Worm (Caenorhabditis elegans) whole organism, early embryonic: Measurements from ENCODE around the gene nhr-25.

Experiments used
- F13C5.2 ChIP-seq: sonication (generic microtip); optimal IDR thresholded peaks from 2 replicates; lab custom pipeline; 2017; ENCODE audit warnings: mild to moderate bottlenecking, missing genetic modification characterization, inconsistent platforms, missing compliant biosample characterization
- aly-1 ChIP-seq: sonication (generic microtip); optimal IDR thresholded peaks from 2 replicates; lab custom pipeline; 2016; ENCODE audit warnings: missing genetic modification characterization, missing compliant biosample characterization
- ama-1 ChIP-seq: fragments of 150-350 bp; optimal IDR thresholded peaks from 2 replicates; lab custom pipeline; 2014
- ceh-13 ChIP-seq: fragments of 200-800 bp; sonication (Bioruptor generic); optimal IDR thresholded peaks from 2 replicates; lab custom pipeline; 2018; ENCODE audit warnings: mild to moderate bottlenecking, missing genetic modification characterization, missing compliant biosample characterization
- ets-7 ChIP-seq: sonication (generic microtip); optimal IDR thresholded peaks from 2 replicates; lab custom pipeline; 2016; ENCODE audit warnings: missing genotype, missing genetic modification characterization, missing compliant biosample characterization
- hnd-1 ChIP-seq: sonication (generic microtip); optimal IDR thresholded peaks from 2 replicates; lab custom pipeline; 2016; ENCODE audit warnings: missing genetic modification characterization, missing compliant biosample characterization
- pes-1 ChIP-seq: fragments of 200-800 bp; sonication (Bioruptor generic); IDR thresholded peaks from 2 replicates; pipeline ENCODE4 v1.3.6; 2022; ENCODE audit warnings: missing genetic modification reagents, missing genetic modification characterization, missing compliant biosample characterization
- scrt-1 ChIP-seq: fragments of 200-800 bp; sonication (Bioruptor generic); IDR thresholded peaks from 2 replicates; pipeline ENCODE4 v1.3.6; 2022; ENCODE audit warnings: missing genetic modification characterization, missing compliant biosample characterization
- sea-1 ChIP-seq: fragments of 200-800 bp; sonication (Bioruptor generic); conservative IDR thresholded peaks from 2 replicates; pipeline ENCODE4 v1.3.6; 2022; ENCODE audit warnings: missing genetic modification characterization, missing compliant biosample characterization
- tbx-11 ChIP-seq: fragments of 200-800 bp; sonication (Bioruptor generic); IDR thresholded peaks from 2 replicates; pipeline ENCODE4 v1.3.6; 2022; ENCODE audit warnings: missing genetic modification characterization, missing compliant biosample characterization
- tbx-37 ChIP-seq: fragments of 200-800 bp; sonication (Bioruptor generic); conservative IDR thresholded peaks from 2 replicates; pipeline ENCODE4 v1.3.6; 2022; ENCODE audit warnings: missing genetic modification reagents, missing genetic modification characterization, missing compliant biosample characterization
- tra-4 ChIP-seq: sonication (generic microtip); optimal IDR thresholded peaks from 2 replicates; lab custom pipeline; 2017; ENCODE audit warnings: missing genetic modification characterization, missing compliant biosample characterization

DNA sequence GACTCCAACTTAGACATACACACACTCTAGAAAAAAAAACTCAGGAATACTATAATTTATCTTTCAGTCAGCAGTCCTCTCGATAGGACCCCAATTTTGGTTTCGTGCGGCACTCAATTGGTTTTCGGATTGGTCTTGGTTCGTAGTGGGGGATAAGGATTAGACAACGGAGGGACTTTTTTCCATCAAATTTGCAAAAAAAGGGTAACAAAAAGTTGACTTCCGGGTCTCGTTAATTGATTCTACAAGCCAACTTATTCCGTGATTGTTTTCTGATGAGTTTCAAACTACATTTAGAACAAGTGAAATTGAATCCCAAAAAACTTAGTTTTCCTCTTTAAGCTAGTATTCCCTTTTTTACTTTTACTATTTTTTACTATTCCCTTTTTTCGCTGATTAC, 26.0 kb downstream of the nhr-25 start:
- TF ChIP-seq ama-1 (lab: Kevin White, UChicago) (no peak), aly-1 (tag; lab: Kevin White, UChicago) (no peak), pes-1 (no peak), scrt-1 (no peak), tbx-37 (no peak), F13C5.2 (no peak), sea-1 (GFP tag; lab: Robert Waterston, UW) (no peak), hnd-1 (tag; lab: Kevin White, UChicago) (no peak), tbx-11 (GFP tag; lab: Robert Waterston, UW) (no peak), ets-7 (no peak), tra-4 (tag; lab: Kevin White, UChicago) (no peak), ceh-13 (GFP tag; lab: Kevin White, UChicago) (no peak)
